Fruit fly (Drosophila melanogaster) whole organism, pupa: Measurements from ENCODE around the gene ghi.

Experiments used
- CG12605 ChIP-seq: fragments of 200-800 bp; sonication (Bioruptor generic); IDR thresholded peaks from 2 replicates; pipeline ENCODE4 v1.3.6; 2022; ENCODE audit warnings: missing biosample characterization, missing genetic modification characterization
- CG13204 ChIP-seq: fragments of 200-800 bp; sonication (Bioruptor generic); optimal IDR thresholded peaks from 2 replicates; lab custom pipeline; 2018; ENCODE audit warnings: missing biosample characterization, mild to moderate bottlenecking, missing genetic modification characterization, moderate library complexity
- CG17806 ChIP-seq: fragments of 200-800 bp; sonication (Bioruptor generic); optimal IDR thresholded peaks from 2 replicates; lab custom pipeline; 2018; ENCODE audit warnings: missing biosample characterization, mild to moderate bottlenecking, missing genetic modification characterization, moderate library complexity
- CG32121 ChIP-seq: fragments of 200-800 bp; sonication (Bioruptor generic); IDR thresholded peaks from 2 replicates; pipeline ENCODE4 v1.3.6; 2022; ENCODE audit warnings: missing biosample characterization, missing genetic modification characterization
- CG34367 ChIP-seq: fragments of 200-800 bp; sonication (Bioruptor generic); optimal IDR thresholded peaks from 2 replicates; lab custom pipeline; 2018; ENCODE audit warnings: missing biosample characterization, mild to moderate bottlenecking, missing genetic modification characterization
- CG8301 ChIP-seq: fragments of 200-800 bp; sonication (Bioruptor generic); optimal IDR thresholded peaks from 2 replicates; lab custom pipeline; 2018; ENCODE audit warnings: missing biosample characterization, mild to moderate bottlenecking, missing genetic modification characterization
- Pif1A ChIP-seq: fragments of 200-800 bp; sonication (Bioruptor generic); optimal IDR thresholded peaks from 3 replicates; lab custom pipeline; 2016; ENCODE audit warnings: missing biosample characterization, missing genetic modification characterization
- Snoo ChIP-seq: fragments of 200-800 bp; sonication (Bioruptor generic); optimal IDR thresholded peaks from 3 replicates; lab custom pipeline; 2017; ENCODE audit warnings: missing biosample characterization, mild to moderate bottlenecking, missing genetic modification characterization, inconsistent platforms
- fd96Ca ChIP-seq: fragments of 200-800 bp; sonication (Bioruptor generic); IDR thresholded peaks from 3 replicates; pipeline ENCODE4 v1.3.6; 2022; ENCODE audit warnings: missing biosample characterization, missing genetic modification characterization
- gl ChIP-seq: fragments of 200-800 bp; sonication (Bioruptor generic); optimal IDR thresholded peaks from 2 replicates; lab custom pipeline; 2018; ENCODE audit warnings: missing biosample characterization, mild to moderate bottlenecking, missing genetic modification characterization
- rn ChIP-seq: fragments of 200-800 bp; sonication (Bioruptor generic); IDR thresholded peaks from 2 replicates; pipeline ENCODE4 v1.3.6; 2022; ENCODE audit warnings: missing biosample characterization, missing genetic modification characterization

DNA sequence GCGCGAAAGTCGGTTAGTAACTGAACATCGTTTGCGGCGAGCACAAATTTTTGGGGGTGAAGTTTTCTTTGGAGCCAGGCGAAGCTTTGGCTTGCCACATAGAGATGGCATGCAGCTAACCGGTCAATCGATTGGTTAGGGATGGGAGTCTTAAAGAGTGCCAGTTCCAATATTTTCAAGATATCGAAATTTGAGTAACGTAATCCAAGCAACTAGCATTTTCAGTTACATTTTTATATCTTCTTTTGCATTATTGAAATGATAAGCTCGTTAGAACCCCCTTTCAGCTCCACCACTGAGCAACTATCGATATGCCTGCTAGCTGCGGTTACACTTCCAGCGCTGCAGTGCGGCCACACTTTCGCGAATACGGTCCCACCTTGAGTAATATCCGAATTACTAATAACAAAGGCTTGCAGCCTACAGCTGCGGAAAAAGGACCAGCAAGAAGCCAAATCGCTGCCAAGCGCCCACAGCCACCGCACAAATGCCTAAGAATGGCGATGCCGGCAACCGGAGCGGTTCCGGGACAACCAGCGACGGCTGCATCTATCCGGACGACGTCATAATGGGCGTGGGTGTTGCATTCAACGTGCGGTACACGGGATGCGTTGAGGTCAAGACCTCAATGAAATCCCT, 24.9 kb upstream of the ghi start, which contains the start of the genes Atat and Shc:
- TF ChIP-seq CG13204 (GFP tag; lab: Kevin White, UChicago) (peak; percentile 78), Pif1A (GFP tag; lab: Kevin White, UChicago) (peak; percentile 97), CG17806 (tag; lab: Kevin White, UChicago) (peak; percentile 98), fd96Ca (GFP tag; lab: Robert Waterston, UW) (peak; percentile 99), CG32121 (GFP tag; lab: Robert Waterston, UW) (peak; percentile 99), CG12605 (GFP tag; lab: Robert Waterston, UW) (peak; percentile 95), CG8301 (tag; lab: Kevin White, UChicago) (peak; percentile 96), Snoo (tag; lab: Kevin White, UChicago) (peak; percentile 99), gl (tag; lab: Kevin White, UChicago) (peak; percentile 90), CG34367 (tag; lab: Kevin White, UChicago) (peak; percentile 98), rn (GFP tag; lab: Robert Waterston, UW) (peak; percentile 99)
